Fruit fly (Drosophila melanogaster) whole organism: ENCODE measurements around the gene CG46458.

Source experiments
- CG8478 ChIP-seq: fragments of >200 bp; optimal IDR thresholded peaks from 2 replicates; lab custom pipeline; 2018; ENCODE audit warnings: inconsistent platforms
- Dll ChIP-seq: fragments of >200 bp; optimal IDR thresholded peaks from 2 replicates; lab custom pipeline; 2017
- EcR ChIP-seq, 2 experiments: fragments of >200 bp; optimal IDR thresholded peaks; 2 replicates each; lab custom pipeline; 2017; ENCODE audit warnings: missing biosample characterization in 2 of 2, missing genetic modification characterization in 2 of 2, missing genetic modification reagents in 2 of 2
- pan ChIP-seq: fragments of >200 bp; optimal IDR thresholded peaks from 2 replicates; lab custom pipeline; 2017
- psq ChIP-seq: fragments of >200 bp; optimal IDR thresholded peaks from 2 replicates; lab custom pipeline; 2017
- usp ChIP-seq: fragments of >200 bp; optimal IDR thresholded peaks from 2 replicates; lab custom pipeline; 2017; ENCODE audit warnings: missing biosample characterization, missing genetic modification characterization, mixed read lengths

Gene CG46458

dm6 chr3R:6951090-6951489, 7.1 kb downstream of the CG46458 start:
- TF ChIP-seq CG8478 (lab: Kevin White, UChicago) (no peak), psq (lab: Kevin White, UChicago) (no peak), Dll (lab: Kevin White, UChicago) (no peak), EcR (GFP tag; optimal IDR thresholded peaks at IDR 0.05; lab: Kevin White, UChicago) (no peak), pan (lab: Kevin White, UChicago) (no peak), usp (no peak)

- no peak for TF ChIP-seq CG8478 (lab: Kevin White, UChicago)
- no peak for TF ChIP-seq usp
- TF ChIP-seq pan (lab: Kevin White, UChicago) = no peak
- no peak for TF ChIP-seq psq (lab: Kevin White, UChicago)
- no peak for TF ChIP-seq Dll (lab: Kevin White, UChicago)
- no peak for TF ChIP-seq EcR (GFP tag; optimal IDR thresholded peaks at IDR 0.05; lab: Kevin White, UChicago)
These were observed 8.0 kb downstream of the CG46458 start for dm6 chr3R:6950111-6950699.

dm6 chr3R:6948954-6949708, 9.0 kb downstream of the CG46458 start:
- TF ChIP-seq pan (lab: Kevin White, UChicago) = no peak

dm6 chr3R:6945016-6945415, 13.2 kb downstream of the CG46458 start:
- TF ChIP-seq pan (lab: Kevin White, UChicago) (no peak), usp (no peak), Dll (lab: Kevin White, UChicago) (no peak), psq (lab: Kevin White, UChicago) (no peak), CG8478 (lab: Kevin White, UChicago) (no peak), EcR (GFP tag; optimal IDR thresholded peaks at IDR 0.05; lab: Kevin White, UChicago) (no peak)

- TF ChIP-seq Dll (lab: Kevin White, UChicago) = no peak
- TF ChIP-seq psq (lab: Kevin White, UChicago) = no peak
- no peak for TF ChIP-seq CG8478 (lab: Kevin White, UChicago)
- TF ChIP-seq pan (lab: Kevin White, UChicago) = no peak
- no peak for TF ChIP-seq usp
These were observed 18.5 kb downstream of the CG46458 start for dm6 chr3R:6939654-6940053.

- TF ChIP-seq pan (lab: Kevin White, UChicago) (no peak), EcR (GFP tag; optimal IDR thresholded peaks at IDR 0.05; lab: Kevin White, UChicago) (no peak), usp (no peak), CG8478 (lab: Kevin White, UChicago) (no peak), Dll (lab: Kevin White, UChicago) (no peak), psq (lab: Kevin White, UChicago) (no peak)
These were observed 20.4 kb downstream of the CG46458 start for dm6 chr3R:6937731-6938130.

- TF ChIP-seq psq (lab: Kevin White, UChicago) = no peak
- TF ChIP-seq EcR (GFP tag; optimal IDR thresholded peaks at IDR 0.05; lab: Kevin White, UChicago) = no peak
- TF ChIP-seq usp = no peak
- no peak for TF ChIP-seq Dll (lab: Kevin White, UChicago)
- TF ChIP-seq pan (lab: Kevin White, UChicago) = no peak
- no peak for TF ChIP-seq CG8478 (lab: Kevin White, UChicago)
These were observed 22.2 kb downstream of the CG46458 start for dm6 chr3R:6935810-6936549.

- TF ChIP-seq EcR (GFP tag; optimal IDR thresholded peaks at IDR 0.05; lab: Kevin White, UChicago) (no peak), pan (lab: Kevin White, UChicago) (no peak), usp (no peak), psq (lab: Kevin White, UChicago) (no peak), Dll (lab: Kevin White, UChicago) (no peak), CG8478 (lab: Kevin White, UChicago) (no peak)
These were observed 23.0 kb downstream of the CG46458 start for dm6 chr3R:6935208-6935607.

- TF ChIP-seq psq (lab: Kevin White, UChicago) = no peak
- TF ChIP-seq EcR (GFP tag; optimal IDR thresholded peaks at IDR 0.05; lab: Kevin White, UChicago) = no peak
- no peak for TF ChIP-seq CG8478 (lab: Kevin White, UChicago)
- no peak for TF ChIP-seq pan (lab: Kevin White, UChicago)
- no peak for TF ChIP-seq Dll (lab: Kevin White, UChicago)
- no peak for TF ChIP-seq usp
These were observed 25.3 kb downstream of the CG46458 start for dm6 chr3R:6932780-6933347.

dm6 chr3R:6932040-6932439, 26.1 kb downstream of the CG46458 start:
- no peak for TF ChIP-seq usp
- no peak for TF ChIP-seq EcR (GFP tag; optimal IDR thresholded peaks at IDR 0.05; lab: Kevin White, UChicago)
- no peak for TF ChIP-seq pan (lab: Kevin White, UChicago)
- no peak for TF ChIP-seq Dll (lab: Kevin White, UChicago)
- TF ChIP-seq psq (lab: Kevin White, UChicago) = no peak
- TF ChIP-seq CG8478 (lab: Kevin White, UChicago) = no peak

dm6 chr3R:6930447-6930846, 27.7 kb downstream of the CG46458 start:
- no peak for TF ChIP-seq EcR (GFP tag; optimal IDR thresholded peaks at IDR 0.05; lab: Kevin White, UChicago)
